Worm (Caenorhabditis elegans) whole organism, late embryonic: ENCODE results near the gene Y25C1A.13.

Experiments
- ama-1 ChIP-seq: fragments of 150-350 bp; optimal IDR thresholded peaks from 2 replicates; lab custom pipeline; 2014
- ceh-48 ChIP-seq: sonication (generic microtip); optimal IDR thresholded peaks from 2 replicates; lab custom pipeline; 2016; ENCODE audit warnings: missing genetic modification characterization, inconsistent platforms, missing compliant biosample characterization
- dmd-4 ChIP-seq: sonication (generic microtip); optimal IDR thresholded peaks from 2 replicates; lab custom pipeline; 2016; ENCODE audit warnings: borderline replicate concordance, missing genetic modification characterization, missing compliant biosample characterization
- fkh-10 ChIP-seq: fragments of 150-350 bp; optimal IDR thresholded peaks from 2 replicates; lab custom pipeline; 2014; ENCODE audit warnings: missing biosample characterization, missing genetic modification reagents, missing genetic modification characterization
- hlh-13 ChIP-seq: fragments of 200-800 bp; sonication (Bioruptor generic); optimal IDR thresholded peaks from 2 replicates; lab custom pipeline; 2018; ENCODE audit warnings: mild to moderate bottlenecking, missing genetic modification characterization, missing compliant biosample characterization
- mec-3 ChIP-seq: sonication (generic microtip); optimal IDR thresholded peaks from 2 replicates; lab custom pipeline; 2016; ENCODE audit warnings: borderline replicate concordance, missing genetic modification characterization, missing compliant biosample characterization
- pha-2 ChIP-seq: sonication (generic microtip); optimal IDR thresholded peaks from 2 replicates; lab custom pipeline; 2017; ENCODE audit warnings: mild to moderate bottlenecking, missing genetic modification characterization, missing compliant biosample characterization
- unc-3 ChIP-seq, 2 experiments: fragments of 200-800 bp in 1 of 2; sonication (Bioruptor generic) in 1 of 2; sonication (generic microtip) in 1 of 2; conservative IDR thresholded peaks in 1 of 2; optimal IDR thresholded peaks in 1 of 2; 2 replicates each; pipeline versions ENCODE4 v1.3.6 to Lab custom; 2016 to 2022; ENCODE audit warnings: missing compliant biosample characterization in 2 of 2, missing genetic modification characterization in 2 of 2, missing genetic modification reagents in 1 of 2

DNA sequence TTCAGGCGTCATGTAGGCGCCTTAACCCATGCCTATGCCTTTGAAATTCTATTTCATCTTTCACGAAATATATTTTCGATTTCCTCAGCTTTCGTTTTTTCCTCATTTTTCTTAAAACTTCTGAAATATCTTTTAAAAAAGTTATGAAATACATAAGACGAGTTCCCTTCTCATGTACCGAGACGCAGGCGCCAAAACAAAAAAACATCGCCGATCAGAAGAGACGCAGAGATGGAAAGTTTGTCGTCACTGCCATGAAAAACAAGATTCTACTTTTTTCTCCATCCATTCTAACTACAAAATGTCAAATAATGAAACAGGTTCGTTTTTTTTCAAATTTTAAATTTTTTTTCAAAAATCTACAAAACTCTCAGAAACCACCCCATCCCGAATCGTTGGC is 18.0 kb upstream of the Y25C1A.13 start, which contains the start of gene chil-24:
- TF ChIP-seq ama-1 (no peak), hlh-13 (no peak), mec-3 (tag; lab: Kevin White, UChicago) (no peak), pha-2 (tag; lab: Kevin White, UChicago) (no peak), fkh-10 (GFP tag; lab: Kevin White, UChicago) (no peak), ceh-48 (no peak), dmd-4 (no peak), unc-3 (GFP tag; conservative IDR thresholded peaks at IDR 0.05; lab: Robert Waterston, UW) (no peak), unc-3 (tag; optimal IDR thresholded peaks at IDR 0.05; lab: Kevin White, UChicago) (no peak)
